Fruit fly (Drosophila melanogaster): Measurements from ENCODE around the gene Apc2.

Apc2 gene

dm6 chr3R:24202723-24203122 lies 39.0 kb downstream of the Apc2 start:
- no peak for TF ChIP-seq CG34224 (GFP tag; IDR thresholded peaks at IDR 0.05; ENCODE audit: partially characterized antibody)
- peak; percentile 11 for TF ChIP-seq Ets65A (GFP tag)
- TF ChIP-seq vvl (GFP tag; IDR thresholded peaks at IDR 0.05), result peak; percentile 20; the same call in 1 of the 2 replicates
- TF ChIP-seq Blimp-1 (GFP tag; optimal IDR thresholded peaks at IDR 0.05), result peak; percentile 89

DNA sequence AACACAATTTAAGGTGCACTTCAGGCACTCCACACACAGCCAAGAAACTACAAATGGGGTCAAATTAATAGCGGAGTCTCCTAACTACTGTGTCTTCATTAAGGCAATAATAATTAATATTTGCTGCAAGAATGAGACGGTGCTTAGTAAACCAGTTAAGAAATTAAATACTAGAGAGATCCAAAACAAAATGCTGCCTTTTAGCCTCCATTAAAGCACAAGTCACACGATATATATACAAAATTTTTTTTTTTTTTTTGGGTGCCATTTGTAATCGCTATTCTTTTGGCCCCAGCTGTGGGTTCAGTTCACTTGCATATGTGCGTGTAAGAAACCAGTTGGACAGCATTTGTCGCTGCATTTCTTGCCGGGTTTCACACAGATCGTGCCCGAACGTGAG lies 39.7 kb downstream of the Apc2 start:
- peak; percentile 31 for TF ChIP-seq CG17359 (tag; optimal IDR thresholded peaks at IDR 0.05)
- TF ChIP-seq bsh (GFP tag; optimal IDR thresholded peaks at IDR 0.05), result peak; percentile 19 to 67
- peak; percentile 47 for TF ChIP-seq Med (GFP tag)
- peak; percentile 24 for TF ChIP-seq corto (GFP tag; optimal IDR thresholded peaks at IDR 0.05)
- no peak for TF ChIP-seq danr (GFP tag; IDR thresholded peaks at IDR 0.05)
- no peak for TF ChIP-seq CG34376 (GFP tag; optimal IDR thresholded peaks at IDR 0.05)
- TF ChIP-seq sim (GFP tag; IDR thresholded peaks at IDR 0.05), result no peak
- TF ChIP-seq Dip3 (GFP tag; optimal IDR thresholded peaks at IDR 0.05), result no peak
- no peak for TF ChIP-seq dmrt11E (tag; optimal IDR thresholded peaks at IDR 0.05)
- no peak for TF ChIP-seq Poxn (GFP tag; IDR thresholded peaks at IDR 0.05)
- peak; percentile 33 for TF ChIP-seq oc (tag; optimal IDR thresholded peaks at IDR 0.05)
- TF ChIP-seq chm (GFP tag; IDR thresholded peaks at IDR 0.05), result no peak
- 0 out of 4 replicates have a peak, but pooled peaks have one; percentile 27 for TF ChIP-seq chinmo (GFP tag; IDR thresholded peaks at IDR 0.05; ENCODE audit: partially characterized antibody)
- TF ChIP-seq HmgD (GFP tag; optimal IDR thresholded peaks at IDR 0.05), result no peak
- TF ChIP-seq CG33557 (GFP tag; optimal IDR thresholded peaks at IDR 0.05), result no peak
- TF ChIP-seq CG13775 (GFP tag; optimal IDR thresholded peaks at IDR 0.05), result no peak
- TF ChIP-seq CG11696 (GFP tag; IDR thresholded peaks at IDR 0.05), result peak; percentile 52
- TF ChIP-seq Xrp1 (GFP tag; IDR thresholded peaks at IDR 0.05), result peak; percentile 53; the same call in 1 of the 2 replicates
- TF ChIP-seq ab (GFP tag; optimal IDR thresholded peaks at IDR 0.05), result no peak
- TF ChIP-seq CG1024 (GFP tag; IDR thresholded peaks at IDR 0.05), result no peak
- peak; percentile 3 for TF ChIP-seq CG14710 (tag; optimal IDR thresholded peaks at IDR 0.05)
- TF ChIP-seq klu (GFP tag; IDR thresholded peaks at IDR 0.05), result no peak
- TF ChIP-seq Hsf (GFP tag; optimal IDR thresholded peaks at IDR 0.05), result peak; percentile 11
- TF ChIP-seq CG10462 (GFP tag; optimal IDR thresholded peaks at IDR 0.05), result no peak
- TF ChIP-seq Ptx1 (GFP tag; IDR thresholded peaks at IDR 0.05), result 0 out of 2 replicates have a peak, but pooled peaks have one; percentile 28
- no peak for TF ChIP-seq CG18619 (GFP tag; optimal IDR thresholded peaks at IDR 0.05)
- TF ChIP-seq Hr51 (GFP tag; optimal IDR thresholded peaks at IDR 0.05), result peak in 1 of 2 experiments; percentile 65
- TF ChIP-seq pita (GFP tag; optimal IDR thresholded peaks at IDR 0.05), result no peak
- no peak for TF ChIP-seq CG1832 (GFP tag; optimal IDR thresholded peaks at IDR 0.05)
- TF ChIP-seq Asciz (GFP tag; optimal IDR thresholded peaks at IDR 0.05), result peak; percentile 34
- TF ChIP-seq az2 (GFP tag; optimal IDR thresholded peaks at IDR 0.05), result peak; percentile 21
- no peak for TF ChIP-seq CG14441 (GFP tag; IDR thresholded peaks at IDR 0.05)
- no peak for TF ChIP-seq CG8089 (GFP tag; optimal IDR thresholded peaks at IDR 0.05)
- TF ChIP-seq CG3726 (GFP tag; IDR thresholded peaks at IDR 0.05), result no peak
- no peak for TF ChIP-seq gfzf (GFP tag; optimal IDR thresholded peaks at IDR 0.05)
- TF ChIP-seq zfh1 (GFP tag; IDR thresholded peaks at IDR 0.05), result 0 out of 3 replicates have a peak, but pooled peaks have one; percentile 14
- TF ChIP-seq fu2 (GFP tag; optimal IDR thresholded peaks at IDR 0.05), result no peak
- no peak for TF ChIP-seq CG11398 (GFP tag; optimal IDR thresholded peaks at IDR 0.05)
- TF ChIP-seq mld (GFP tag; IDR thresholded peaks at IDR 0.05; ENCODE audit: partially characterized antibody), result no peak
- peak in 1 of 3 experiments; percentile 17 for TF ChIP-seq lola (GFP tag; optimal IDR thresholded peaks at IDR 0.05)
- TF ChIP-seq so (GFP tag; IDR thresholded peaks at IDR 0.05), result no peak
- peak; percentile 15 for TF ChIP-seq CG18262 (tag; optimal IDR thresholded peaks at IDR 0.05)
- no peak for TF ChIP-seq Bdp1 (GFP tag; optimal IDR thresholded peaks at IDR 0.05)
- no peak for TF ChIP-seq CG12769 (tag; optimal IDR thresholded peaks at IDR 0.05)
- no peak for TF ChIP-seq twi (tag; optimal IDR thresholded peaks at IDR 0.05)

All from whole organism, embryonic.